Worm (Caenorhabditis elegans) whole organism, L1 larva: Measurements from ENCODE around the gene C25F9.6.

Experiments used
- C34B4.2 ChIP-seq: sonication (generic microtip); optimal IDR thresholded peaks from 2 replicates; lab custom pipeline; 2017; ENCODE audit warnings: mild to moderate bottlenecking, missing genetic modification characterization, missing compliant biosample characterization
- Y116A8C.19 ChIP-seq: sonication (generic microtip); optimal IDR thresholded peaks from 2 replicates; lab custom pipeline; 2016; ENCODE audit warnings: missing compliant biosample characterization, missing genetic modification characterization, borderline replicate concordance
- aha-1 ChIP-seq: fragments of 150-350 bp; optimal IDR thresholded peaks from 2 replicates; lab custom pipeline; 2014; ENCODE audit warnings: missing biosample characterization, missing genetic modification characterization
- aly-2 ChIP-seq: fragments of 150-350 bp; optimal IDR thresholded peaks from 2 replicates; lab custom pipeline; 2014; ENCODE audit warnings: missing biosample characterization, missing genetic modification characterization
- ceh-63 ChIP-seq: fragments of 200-800 bp; sonication (Bioruptor generic); optimal IDR thresholded peaks from 2 replicates; lab custom pipeline; 2018; ENCODE audit warnings: mild to moderate bottlenecking, missing genetic modification characterization, missing compliant biosample characterization
- ceh-8 ChIP-seq: fragments of 200-800 bp; sonication (Bioruptor generic); optimal IDR thresholded peaks from 2 replicates; lab custom pipeline; 2018; ENCODE audit warnings: mild to moderate bottlenecking, missing genetic modification characterization, moderate library complexity, missing compliant biosample characterization
- ceh-82 ChIP-seq, 3 experiments: fragments of 150-350 bp in 1 of 3; sonication (generic microtip) in 2 of 3; optimal IDR thresholded peaks; 2 replicates each; lab custom pipeline; 2014 to 2017; ENCODE audit warnings: missing biosample characterization in 3 of 3, missing genetic modification characterization in 3 of 3
- ceh-88 ChIP-seq: fragments of 200-800 bp; sonication (Bioruptor generic); IDR thresholded peaks from 2 replicates; pipeline ENCODE4 v1.3.6; 2022; ENCODE audit warnings: missing genetic modification characterization, missing compliant biosample characterization
- ceh-90 ChIP-seq: sonication (generic microtip); optimal IDR thresholded peaks from 2 replicates; lab custom pipeline; 2016; ENCODE audit warnings: missing genetic modification characterization, missing compliant biosample characterization
- dpl-1 ChIP-seq, 3 experiments: fragments of 150-350 bp in 2 of 3; sonication (generic microtip) in 1 of 3; optimal IDR thresholded peaks; 2 replicates each; lab custom pipeline; 2014 to 2017; ENCODE audit warnings: missing biosample characterization in 3 of 3, missing genetic modification characterization in 3 of 3, missing genetic modification reagents in 3 of 3
- dsc-1 ChIP-seq: sonication (generic microtip); optimal IDR thresholded peaks from 2 replicates; lab custom pipeline; 2016; ENCODE audit warnings: mild to moderate bottlenecking, missing genetic modification characterization, missing compliant biosample characterization
- efl-1 ChIP-seq, 4 experiments: fragments of 150-350 bp; optimal IDR thresholded peaks in 3 of 4; peaks in 1 of 4; 1 replicate in 1 of 4; 2 replicates in 3 of 4; lab custom pipeline; 2014; ENCODE audit warnings: missing biosample characterization in 2 of 4, missing genetic modification characterization in 2 of 4, missing genetic modification reagents in 2 of 4
- efl-3 ChIP-seq: fragments of 200-800 bp; sonication (Bioruptor generic); optimal IDR thresholded peaks from 2 replicates; lab custom pipeline; 2018; ENCODE audit warnings: mild to moderate bottlenecking, missing genetic modification characterization, missing compliant biosample characterization
- elt-2 ChIP-seq: sonication (generic microtip); optimal IDR thresholded peaks from 2 replicates; lab custom pipeline; 2016; ENCODE audit warnings: missing genetic modification characterization, mild to moderate bottlenecking, inconsistent platforms, missing compliant biosample characterization, missing genetic modification reagents
- ets-5 ChIP-seq: fragments of 200-800 bp; sonication (Bioruptor generic); IDR thresholded peaks from 2 replicates; pipeline ENCODE4 v1.3.6; 2022; ENCODE audit warnings: missing genetic modification characterization, missing compliant biosample characterization
- fkh-10 ChIP-seq: sonication (generic microtip); optimal IDR thresholded peaks from 2 replicates; lab custom pipeline; 2017; ENCODE audit warnings: missing biosample characterization, missing genetic modification reagents, missing genetic modification characterization
- hlh-17 ChIP-seq: fragments of 200-800 bp; sonication (Bioruptor generic); optimal IDR thresholded peaks from 2 replicates; lab custom pipeline; 2018; ENCODE audit warnings: missing genetic modification characterization, mild to moderate bottlenecking, missing compliant biosample characterization, moderate library complexity, borderline replicate concordance
- hlh-4 ChIP-seq: sonication (generic microtip); optimal IDR thresholded peaks from 2 replicates; lab custom pipeline; 2016; ENCODE audit warnings: mild to moderate bottlenecking, missing genetic modification characterization, missing compliant biosample characterization
- hpl-2 ChIP-seq: fragments of 150-350 bp; optimal IDR thresholded peaks from 2 replicates; lab custom pipeline; 2014; ENCODE audit warnings: missing biosample characterization, missing genetic modification reagents, missing genetic modification characterization
- lin-14 ChIP-seq: fragments of 200-800 bp; sonication (Bioruptor generic); optimal IDR thresholded peaks from 2 replicates; lab custom pipeline; 2018; ENCODE audit warnings: mild to moderate bottlenecking, missing genetic modification characterization, moderate library complexity, missing compliant biosample characterization
- lin-35 ChIP-seq, 2 experiments: fragments of 150-350 bp; optimal IDR thresholded peaks; 2 replicates each; lab custom pipeline; 2014; ENCODE audit warnings: missing biosample characterization in 2 of 2, missing genetic modification characterization in 2 of 2, missing genetic modification reagents in 2 of 2
- lin-39 ChIP-seq: fragments of 150-350 bp; optimal IDR thresholded peaks from 2 replicates; lab custom pipeline; 2014; ENCODE audit warnings: missing biosample characterization, missing genetic modification reagents, missing genetic modification characterization
- lir-3 ChIP-seq: sonication (generic microtip); optimal IDR thresholded peaks from 2 replicates; lab custom pipeline; 2016; ENCODE audit warnings: mild to moderate bottlenecking, missing genetic modification characterization, moderate library complexity, missing compliant biosample characterization; ENCODE audit not compliant: poor library complexity
- mab-9 ChIP-seq: fragments of 200-800 bp; sonication (Bioruptor generic); IDR thresholded peaks from 2 replicates; pipeline ENCODE4 v1.3.6; 2022; ENCODE audit warnings: missing genetic modification reagents, missing genetic modification characterization, missing compliant biosample characterization
- mdl-1 ChIP-seq, 2 experiments: fragments of 150-350 bp; optimal IDR thresholded peaks; 2 replicates each; lab custom pipeline; 2014 to 2017; ENCODE audit warnings: missing biosample characterization in 2 of 2, missing genetic modification characterization in 2 of 2, inconsistent platforms in 1 of 2
- mep-1 ChIP-seq: fragments of 150-350 bp; optimal IDR thresholded peaks from 2 replicates; lab custom pipeline; 2014; ENCODE audit warnings: missing biosample characterization, missing genetic modification characterization
- nhr-20 ChIP-seq: sonication (generic microtip); optimal IDR thresholded peaks from 2 replicates; lab custom pipeline; 2016; ENCODE audit warnings: mild to moderate bottlenecking, missing genetic modification characterization, missing compliant biosample characterization
- nhr-237 ChIP-seq: fragments of 150-350 bp; optimal IDR thresholded peaks from 2 replicates; lab custom pipeline; 2014; ENCODE audit warnings: missing biosample characterization, missing genetic modification characterization
- nhr-28 ChIP-seq: fragments of 150-350 bp; optimal IDR thresholded peaks from 2 replicates; lab custom pipeline; 2014; ENCODE audit warnings: missing biosample characterization, missing genetic modification characterization
- nhr-71 ChIP-seq: sonication (generic microtip); optimal IDR thresholded peaks from 2 replicates; lab custom pipeline; 2016; ENCODE audit warnings: mild to moderate bottlenecking, missing genetic modification characterization, moderate library complexity, missing compliant biosample characterization
- nhr-76 ChIP-seq: sonication (generic microtip); optimal IDR thresholded peaks from 2 replicates; lab custom pipeline; 2017; ENCODE audit warnings: missing biosample characterization, missing genetic modification characterization
- nhr-77 ChIP-seq: fragments of 150-350 bp; optimal IDR thresholded peaks from 2 replicates; lab custom pipeline; 2014; ENCODE audit warnings: missing biosample characterization, missing genetic modification characterization
- pag-3 ChIP-seq: sonication (generic microtip); optimal IDR thresholded peaks from 2 replicates; lab custom pipeline; 2017; ENCODE audit warnings: missing genetic modification characterization, mild to moderate bottlenecking, missing compliant biosample characterization, antibody characterized with exemption, borderline replicate concordance; ENCODE audit not compliant: insufficient read depth
- skn-1 ChIP-seq: fragments of 150-350 bp; optimal IDR thresholded peaks from 2 replicates; lab custom pipeline; 2014; ENCODE audit warnings: missing biosample characterization, missing genetic modification characterization
- snpc-4 ChIP-seq: fragments of 150-350 bp; optimal IDR thresholded peaks from 2 replicates; lab custom pipeline; 2014; ENCODE audit warnings: missing biosample characterization, missing genetic modification characterization
- sptf-1 ChIP-seq: fragments of 150-350 bp; optimal IDR thresholded peaks from 2 replicates; lab custom pipeline; 2014; ENCODE audit warnings: missing biosample characterization, missing genetic modification characterization
- sup-37 ChIP-seq: fragments of 200-800 bp; sonication (Bioruptor generic); optimal IDR thresholded peaks from 2 replicates; lab custom pipeline; 2018; ENCODE audit warnings: mild to moderate bottlenecking, missing genetic modification characterization, missing compliant biosample characterization
- tbx-2 ChIP-seq: sonication (generic microtip); optimal IDR thresholded peaks from 2 replicates; lab custom pipeline; 2016; ENCODE audit warnings: missing genetic modification characterization, missing compliant biosample characterization
- unc-130 ChIP-seq: fragments of 150-350 bp; optimal IDR thresholded peaks from 2 replicates; lab custom pipeline; 2017; ENCODE audit warnings: missing biosample characterization, missing genetic modification characterization, inconsistent platforms
- unc-30 ChIP-seq: sonication (generic microtip); optimal IDR thresholded peaks from 2 replicates; lab custom pipeline; 2017; ENCODE audit warnings: missing biosample characterization, missing genetic modification characterization
- unc-86 ChIP-seq: sonication (generic microtip); optimal IDR thresholded peaks from 2 replicates; lab custom pipeline; 2016; ENCODE audit warnings: missing genetic modification characterization, missing compliant biosample characterization
- zag-1 ChIP-seq: fragments of 150-350 bp; optimal IDR thresholded peaks from 2 replicates; lab custom pipeline; 2014; ENCODE audit warnings: missing biosample characterization, missing genetic modification characterization
- zip-4 ChIP-seq: fragments of 200-800 bp; sonication (Bioruptor generic); optimal IDR thresholded peaks from 2 replicates; lab custom pipeline; 2018; ENCODE audit warnings: mild to moderate bottlenecking, missing genetic modification characterization, moderate library complexity, missing compliant biosample characterization

The C25F9.6 gene

ce11 chrV:19405276-19405815 is at the start of gene C25F9.6, which contains the start of gene C25F9.10:
Gene C25F9.6 (minus strand): TSS chrV:19405326.
Gene C25F9.10 (plus strand): TSS chrV:19405729.
- TF ChIP-seq hlh-17 (GFP tag; lab: Kevin White, UChicago) (no peak), skn-1 (tag; lab: Kevin White, UChicago) (no peak), zip-4 (GFP tag; lab: Kevin White, UChicago) (no peak), elt-2 (tag; lab: Kevin White, UChicago) (peak; percentile 15), dpl-1 (GFP tag; optimal IDR thresholded peaks at IDR 0.05; lab: Kevin White, UChicago) (peak in 1 of 3 experiments; percentile 35), efl-1 (optimal IDR thresholded peaks at IDR 0.05; lab: Kevin White, UChicago) (no peak), efl-1 (GFP tag; optimal IDR thresholded peaks at IDR 0.05 in 1 of 2; lab: Kevin White, UChicago) (peak in 1 of 2 experiments; percentile 97), ceh-90 (no peak), ceh-8 (GFP tag; lab: Kevin White, UChicago) (no peak), aha-1 (tag; lab: Kevin White, UChicago) (no peak), lin-35 (GFP tag; optimal IDR thresholded peaks at IDR 0.05; lab: Kevin White, UChicago) (peak in 1 of 2 experiments; percentile 72)

- TF ChIP-seq unc-30 (tag; lab: Kevin White, UChicago) (no peak), dsc-1 (tag; lab: Kevin White, UChicago) (no peak), ceh-63 (no peak), lin-39 (tag; lab: Kevin White, UChicago) (no peak), snpc-4 (tag; lab: Kevin White, UChicago) (no peak), nhr-71 (tag; lab: Kevin White, UChicago) (no peak), nhr-237 (no peak), hpl-2 (GFP tag; lab: Kevin White, UChicago) (no peak)
These were observed 44.4 kb upstream of the C25F9.6 start, which contains the start of gene M04C3.5 for ce11 chrV:19449544-19449943. Gene M04C3.5 (plus strand): TSS chrV:19449733.

ce11 chrV:19448805-19449204 is 43.7 kb upstream of the C25F9.6 start, which contains the start of gene M04C3.2:
Gene M04C3.2 (minus strand): TSS chrV:19448905.
- no peak for TF ChIP-seq ceh-82 (tag; optimal IDR thresholded peaks at IDR 0.05; lab: Kevin White, UChicago)
- no peak for TF ChIP-seq lin-35 (GFP tag; optimal IDR thresholded peaks at IDR 0.05; lab: Kevin White, UChicago)
- TF ChIP-seq sptf-1 (tag; lab: Kevin White, UChicago), result no peak
- no peak for TF ChIP-seq unc-86 (tag; lab: Kevin White, UChicago)
- no peak for TF ChIP-seq ets-5 (GFP tag; lab: Robert Waterston, UW)
- no peak for TF ChIP-seq dsc-1 (tag; lab: Kevin White, UChicago)
- TF ChIP-seq nhr-76 (tag; lab: Kevin White, UChicago), result no peak
- no peak for TF ChIP-seq ceh-88
- no peak for TF ChIP-seq efl-3
- TF ChIP-seq tbx-2, result no peak
- no peak for TF ChIP-seq nhr-20 (tag; lab: Kevin White, UChicago)
- TF ChIP-seq aly-2 (tag; lab: Kevin White, UChicago), result no peak
- TF ChIP-seq unc-130 (tag; lab: Kevin White, UChicago), result no peak
- TF ChIP-seq zip-4 (GFP tag; lab: Kevin White, UChicago), result no peak
- TF ChIP-seq lin-14 (GFP tag; lab: Kevin White, UChicago), result no peak
- no peak for TF ChIP-seq zag-1 (tag; lab: Kevin White, UChicago)

ce11 chrV:19445442-19445841 is 40.3 kb upstream of the C25F9.6 start, which contains the start of gene M04C3.1:
Gene M04C3.1 (minus strand): TSS chrV:19445605.
- TF ChIP-seq mab-9 (GFP tag; lab: Robert Waterston, UW) (no peak), elt-2 (tag; lab: Kevin White, UChicago) (peak; percentile 7)

- no peak for TF ChIP-seq hlh-4 (tag; lab: Kevin White, UChicago)
- TF ChIP-seq pag-3 (tag; lab: Kevin White, UChicago), result no peak
- no peak for TF ChIP-seq fkh-10 (GFP tag; lab: Kevin White, UChicago)
- no peak for TF ChIP-seq mdl-1 (tag; optimal IDR thresholded peaks at IDR 0.05; lab: Kevin White, UChicago)
- TF ChIP-seq nhr-28 (tag; lab: Kevin White, UChicago), result no peak
- no peak for TF ChIP-seq nhr-77 (tag; lab: Kevin White, UChicago)
- TF ChIP-seq Y116A8C.19 (tag; lab: Kevin White, UChicago), result no peak
- no peak for TF ChIP-seq mep-1
- TF ChIP-seq C34B4.2 (tag; lab: Kevin White, UChicago), result no peak
- no peak for TF ChIP-seq sup-37 (GFP tag; lab: Kevin White, UChicago)
- no peak for TF ChIP-seq lir-3
- TF ChIP-seq sptf-1 (tag; lab: Kevin White, UChicago), result no peak
- TF ChIP-seq unc-130 (tag; lab: Kevin White, UChicago), result no peak
- TF ChIP-seq ets-5 (GFP tag; lab: Robert Waterston, UW), result no peak
These were observed 38.5 kb upstream of the C25F9.6 start for ce11 chrV:19443599-19443998.
